Fruit fly (Drosophila melanogaster) whole organism, larva: Measurements from ENCODE around the gene Ibf1.

Source experiments
- noc ChIP-seq: fragments of 200-800 bp; sonication (Bioruptor generic); optimal IDR thresholded peaks from 3 replicates; lab custom pipeline; 2019; ENCODE audit warnings: missing biosample characterization, mild to moderate bottlenecking, missing genetic modification characterization, moderate library complexity

Ibf1 gene

DNA sequence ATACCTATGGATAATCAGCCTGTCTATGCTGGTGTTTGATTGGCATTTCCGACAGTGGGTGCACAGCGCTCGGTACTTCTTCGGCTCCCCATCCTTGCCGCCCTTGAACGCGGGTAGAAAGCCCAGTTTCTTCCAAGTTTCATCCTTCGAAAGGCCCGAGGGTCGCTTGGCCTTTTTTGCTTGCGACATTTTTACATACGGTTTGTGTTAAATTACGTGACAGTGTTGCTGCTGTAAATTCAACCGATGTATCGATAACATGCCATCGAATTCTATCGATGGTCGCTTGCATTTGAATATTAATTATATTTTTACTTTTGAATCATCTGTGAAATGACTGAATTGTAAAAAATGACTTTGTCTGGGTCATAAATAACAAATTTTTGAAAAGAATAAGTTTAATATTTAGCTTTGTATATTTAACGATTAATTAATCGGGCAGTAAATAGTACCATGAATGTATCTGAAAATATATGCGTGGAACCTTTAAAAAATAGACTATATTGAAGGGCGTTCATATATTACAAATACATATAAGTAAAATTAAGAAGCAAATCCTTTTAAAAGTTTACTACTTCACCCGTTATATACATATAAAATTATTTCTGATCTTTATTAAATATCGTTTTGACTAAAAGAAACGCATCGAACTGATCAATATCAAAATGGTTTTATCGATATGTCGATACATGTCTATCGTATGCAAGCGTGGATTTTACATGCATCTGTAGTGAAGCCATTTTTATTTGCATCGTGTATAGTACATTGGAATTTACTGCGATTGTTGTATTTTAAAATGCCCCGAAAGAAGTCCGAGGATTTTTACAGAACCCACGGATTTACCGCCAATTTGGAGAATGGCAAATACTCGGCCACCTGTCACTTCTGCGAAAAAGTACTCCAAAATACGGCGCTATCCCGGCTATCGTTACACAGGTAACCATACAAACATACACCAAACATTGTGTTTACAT lies at the start of gene Ibf1, which contains the start of gene Ibf2:
Gene Ibf1 (plus strand): TSS at position 713 of the 974 bp plus-strand sequence.
Gene Ibf2 (minus strand): TSS at position 250 of the 974 bp plus-strand sequence.
- TF ChIP-seq noc (tag; lab: Kevin White, UChicago): no peak

DNA sequence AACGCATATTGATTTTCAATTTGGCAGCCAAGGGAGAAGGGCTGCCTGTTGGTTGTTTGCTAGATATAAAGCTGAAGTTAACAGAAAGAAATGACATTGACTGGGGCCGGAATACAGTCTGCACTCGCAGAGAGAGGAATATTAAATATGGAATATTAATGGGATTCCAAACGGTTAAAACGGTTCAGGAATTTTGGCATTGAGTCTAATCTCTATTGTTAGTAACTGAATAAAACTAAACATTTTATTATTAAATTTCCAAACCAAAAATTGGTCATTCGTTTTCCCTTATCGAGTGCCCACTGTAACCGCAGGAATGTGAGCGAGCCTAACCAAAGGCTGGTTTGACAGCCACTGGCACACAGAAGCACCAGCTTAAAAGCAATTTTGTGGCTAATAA lies 45.7 kb upstream of the Ibf1 start:
- no peak for TF ChIP-seq noc (tag; lab: Kevin White, UChicago)

DNA sequence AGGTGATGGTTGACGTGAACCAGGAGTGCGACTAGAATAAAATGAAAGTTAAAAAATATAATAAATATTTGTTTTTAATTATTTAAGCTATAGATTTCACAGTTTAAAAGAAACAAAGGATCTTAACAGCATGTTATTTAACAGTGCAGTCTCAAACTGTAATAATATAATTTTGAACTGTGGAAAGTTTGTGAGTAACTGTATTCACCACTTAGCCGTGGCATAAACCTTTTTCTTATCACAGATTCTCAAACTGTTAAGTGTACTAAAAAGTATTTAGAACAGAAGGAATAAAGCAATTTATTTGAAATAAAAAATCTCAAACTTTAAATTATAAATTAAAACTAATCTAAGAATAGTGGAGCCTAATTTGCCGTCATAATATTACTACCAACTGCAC lies 44.5 kb upstream of the Ibf1 start:
- TF ChIP-seq noc (tag; lab: Kevin White, UChicago): no peak

DNA sequence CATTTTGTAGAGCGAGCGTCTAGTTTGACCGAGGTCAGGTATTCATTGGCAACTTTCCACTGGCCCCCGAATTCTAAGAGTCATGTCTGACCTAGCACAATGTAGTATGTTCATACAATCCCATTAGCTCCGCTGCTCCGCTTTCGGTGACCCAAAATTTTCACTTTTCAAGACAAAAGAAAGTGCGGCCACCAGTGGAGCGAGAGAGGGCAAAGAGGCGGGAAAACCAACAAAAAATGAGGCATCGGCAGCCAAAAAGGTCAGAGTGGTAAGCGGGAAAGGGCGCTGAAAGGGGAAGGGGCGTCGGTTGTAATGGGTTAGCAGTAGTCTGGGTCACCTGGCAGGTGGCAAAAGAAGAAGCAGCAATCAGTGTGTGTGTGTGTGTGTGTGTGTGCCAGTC lies 43.2 kb upstream of the Ibf1 start:
- TF ChIP-seq noc (tag; lab: Kevin White, UChicago): no peak

DNA sequence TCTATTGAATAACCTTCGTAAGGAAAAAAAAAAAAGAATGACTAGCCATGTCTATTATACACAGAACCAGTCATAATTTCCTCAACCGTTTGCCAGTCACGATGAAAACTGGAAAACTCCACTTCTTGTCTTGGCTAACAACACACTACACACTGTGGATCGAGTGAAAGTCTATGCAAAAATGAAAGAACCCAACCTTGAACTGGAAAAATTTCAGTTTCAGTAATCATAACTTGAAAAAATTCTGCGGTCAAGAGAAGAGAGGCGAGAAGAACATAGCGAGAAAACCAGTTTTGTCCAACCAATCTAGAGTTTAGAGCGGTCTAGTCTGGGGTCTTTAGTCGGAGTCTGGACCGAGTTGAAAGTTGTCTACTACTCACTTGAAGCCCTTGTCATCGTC lies 41.2 kb upstream of the Ibf1 start:
- TF ChIP-seq noc (tag; lab: Kevin White, UChicago): no peak

DNA sequence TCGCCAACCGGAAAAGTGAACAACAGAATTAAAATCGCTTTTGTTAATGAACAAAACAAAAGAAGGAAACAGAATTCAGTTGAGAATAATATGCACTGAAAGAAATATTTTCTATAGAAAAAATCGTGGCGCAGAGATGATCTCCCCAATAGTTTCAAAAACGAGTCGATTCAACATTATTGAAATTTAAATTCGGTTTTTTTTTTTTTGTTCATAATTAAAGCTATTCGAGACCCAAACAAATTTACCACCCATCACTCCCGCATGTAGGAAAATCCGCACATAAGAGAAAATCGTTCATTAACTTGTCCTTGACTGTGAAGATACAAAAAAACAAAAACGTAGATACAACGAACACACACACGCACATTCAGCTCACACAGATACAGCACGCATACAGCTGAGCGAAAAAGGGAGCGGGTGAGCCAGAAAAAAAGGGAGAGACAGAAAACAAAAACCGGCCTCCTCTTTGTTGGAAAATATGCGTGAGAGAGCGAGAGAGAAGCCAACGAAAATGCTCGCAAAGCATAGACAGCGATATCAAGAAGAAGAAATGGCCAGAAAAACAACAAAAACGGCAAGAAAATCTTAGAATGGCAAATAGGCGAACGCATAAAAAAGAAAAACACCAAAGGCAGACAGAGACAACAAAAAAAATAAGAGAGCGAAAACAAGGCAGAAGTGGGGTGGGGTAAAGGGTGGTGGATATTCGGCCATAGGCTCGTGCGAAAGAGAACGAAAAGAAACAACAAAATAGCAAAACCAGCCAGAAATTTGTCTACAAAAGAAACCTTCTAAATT lies 38.5 kb upstream of the Ibf1 start:
- TF ChIP-seq noc (tag; lab: Kevin White, UChicago): peak; percentile 11

DNA sequence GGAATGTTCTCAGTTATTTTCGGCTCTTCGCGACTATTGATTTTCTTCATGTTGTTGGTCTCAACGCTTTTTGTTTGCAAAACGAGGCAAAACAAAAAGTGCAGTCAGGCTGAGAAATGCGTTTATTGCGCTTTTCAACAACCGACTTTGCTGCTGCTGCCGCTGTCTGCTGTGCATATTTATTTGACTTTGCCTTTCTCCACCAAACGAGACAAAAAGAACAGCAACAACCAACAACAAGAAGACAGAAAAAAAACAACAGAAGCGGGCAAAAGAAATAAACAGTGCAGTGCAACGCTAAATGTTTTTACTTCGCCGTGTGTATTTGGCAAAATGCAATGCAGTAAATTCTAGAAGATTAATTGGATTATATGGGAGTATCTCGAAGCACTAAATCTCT lies 36.4 kb upstream of the Ibf1 start:
- no peak for TF ChIP-seq noc (tag; lab: Kevin White, UChicago)

DNA sequence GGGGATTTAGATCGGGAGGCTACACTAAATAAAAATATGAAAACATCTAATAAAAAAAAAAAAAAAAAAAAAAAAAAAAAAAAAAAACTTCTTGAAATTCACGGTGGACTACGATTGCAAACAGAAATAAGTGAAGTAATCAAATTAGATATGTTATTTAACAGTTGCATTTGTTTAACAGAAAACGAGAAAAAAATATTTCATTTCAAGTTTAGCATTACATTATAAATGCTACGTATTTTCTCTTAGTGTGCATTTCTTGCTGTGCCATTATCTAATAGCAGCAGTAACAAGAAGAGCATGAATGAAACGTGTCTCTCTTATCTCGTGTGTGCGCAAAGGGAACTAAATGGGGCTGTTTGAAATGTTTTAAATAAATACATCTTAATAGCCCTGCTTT lies 34.0 kb upstream of the Ibf1 start:
- no peak for TF ChIP-seq noc (tag; lab: Kevin White, UChicago)

DNA sequence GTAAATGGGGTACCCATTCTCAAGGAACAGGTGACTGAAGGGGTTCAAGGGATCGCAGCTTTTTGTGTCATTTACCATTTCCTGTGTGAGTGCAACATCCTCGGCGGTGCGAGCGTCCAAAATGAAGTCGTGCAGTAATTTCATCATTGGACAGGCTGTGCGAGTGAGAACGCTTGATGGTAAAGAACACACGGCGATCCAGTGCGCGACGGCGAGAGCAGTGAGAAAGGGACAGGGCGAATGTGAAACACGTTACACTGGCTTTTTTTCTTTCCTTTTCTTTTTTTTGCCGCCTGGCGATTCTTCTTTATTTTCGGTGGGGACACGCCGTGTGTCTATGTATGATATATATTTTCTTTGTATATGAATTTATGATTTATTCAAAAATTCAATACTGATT lies 32.6 kb upstream of the Ibf1 start:
- no peak for TF ChIP-seq noc (tag; lab: Kevin White, UChicago)

DNA sequence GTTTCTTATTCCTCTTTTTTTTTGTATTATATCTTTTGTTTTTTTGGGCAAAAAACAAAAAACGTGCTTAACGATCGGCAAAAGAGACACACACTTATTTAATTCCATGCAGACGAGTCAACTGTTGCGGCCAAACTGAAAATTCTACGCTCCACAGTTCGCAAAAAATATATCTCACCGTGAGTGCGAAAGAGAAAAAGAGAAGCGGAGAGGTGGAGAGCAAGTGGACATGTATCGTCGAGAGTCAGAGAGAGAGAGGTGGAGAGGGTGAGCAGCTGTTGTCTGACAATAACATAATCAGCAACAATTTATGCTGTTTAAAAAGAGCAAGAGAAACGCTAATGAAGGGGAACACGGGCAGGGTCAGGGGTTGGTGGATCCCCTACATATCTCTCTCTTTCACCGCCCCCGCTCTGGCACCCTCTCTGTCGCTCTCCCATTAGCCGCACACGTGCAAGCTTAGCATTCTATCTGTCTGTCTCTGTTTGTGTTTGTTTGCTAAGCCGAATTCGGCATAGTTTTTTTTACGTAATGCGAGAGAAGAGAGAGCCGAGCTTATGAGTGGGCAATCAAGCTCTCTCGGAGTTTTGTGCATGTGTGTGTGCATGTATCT lies 32.0 kb upstream of the Ibf1 start:
- no peak for TF ChIP-seq noc (tag; lab: Kevin White, UChicago)

DNA sequence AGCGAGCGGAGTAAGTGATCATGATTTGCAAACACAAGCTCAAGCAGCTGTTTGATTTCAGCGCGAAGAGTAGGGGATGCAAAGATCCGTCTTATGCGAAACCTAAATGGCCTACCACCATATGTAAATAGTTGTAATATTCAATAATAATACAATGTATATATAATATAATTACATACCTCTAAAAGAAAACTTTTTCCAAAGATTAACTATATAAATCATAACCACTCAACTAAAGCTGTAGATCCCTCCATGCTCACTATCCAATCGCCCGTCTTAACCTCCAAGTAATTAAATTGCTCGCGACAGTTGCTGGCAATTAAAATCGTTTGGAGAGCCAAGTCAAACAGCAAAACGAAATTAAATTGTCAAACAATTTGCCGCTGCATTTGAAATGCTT lies 31.4 kb upstream of the Ibf1 start:
- peak; percentile 91 for TF ChIP-seq noc (tag; lab: Kevin White, UChicago)

DNA sequence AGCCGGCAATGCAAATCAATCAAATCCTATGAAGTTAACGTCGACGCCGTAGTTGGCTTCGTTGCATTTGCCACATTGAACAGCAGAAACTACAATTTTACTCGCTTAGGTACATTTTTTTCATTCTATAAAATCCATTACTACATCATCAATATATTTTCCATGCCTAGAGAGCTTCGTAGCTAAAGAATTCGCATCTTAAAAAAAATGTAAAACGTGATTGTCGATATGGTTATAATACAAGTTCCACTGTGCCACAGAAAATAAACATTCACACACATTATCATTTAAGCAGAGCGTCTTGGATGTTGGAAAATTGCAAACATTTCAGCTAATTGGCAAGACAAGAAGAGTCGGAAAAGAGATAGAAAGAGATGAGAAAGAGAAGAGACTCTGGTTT lies 30.8 kb upstream of the Ibf1 start:
- no peak for TF ChIP-seq noc (tag; lab: Kevin White, UChicago)

DNA sequence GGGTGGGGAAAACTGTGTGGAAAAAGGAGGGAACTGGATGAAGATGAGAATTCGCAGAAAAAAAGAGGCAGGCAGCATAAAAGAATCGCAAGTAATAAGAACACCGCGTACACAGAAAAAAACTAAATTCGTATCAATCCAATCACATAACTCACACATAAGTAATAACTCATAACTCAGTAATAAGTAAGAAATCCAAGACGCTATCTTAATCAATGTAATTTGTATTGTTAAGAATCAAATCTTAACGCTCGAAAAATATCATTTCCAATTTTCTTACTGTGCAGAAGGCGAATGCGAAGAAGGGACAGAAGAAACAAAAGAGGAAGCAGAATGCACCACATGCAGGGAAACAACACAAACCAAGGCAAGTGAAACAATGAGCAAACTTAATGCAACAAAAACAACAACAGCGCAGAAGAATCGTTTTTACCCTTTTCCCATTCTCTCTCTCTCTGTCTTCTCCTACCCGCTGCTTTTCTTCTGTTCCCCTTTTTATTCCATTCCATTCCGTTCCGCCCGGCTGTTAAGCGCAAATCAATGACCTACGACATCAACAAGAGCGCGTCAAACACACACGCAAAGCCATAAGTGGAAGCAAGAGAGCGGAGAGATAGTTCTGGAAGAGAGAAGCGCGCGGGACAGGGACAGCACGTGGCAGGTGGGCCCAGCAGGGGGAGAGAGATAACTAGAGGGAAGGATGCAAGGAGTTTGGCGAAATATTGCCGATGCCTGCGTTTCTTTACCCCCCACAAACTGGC lies 29.5 kb upstream of the Ibf1 start:
- peak; percentile 33 for TF ChIP-seq noc (tag; lab: Kevin White, UChicago)

DNA sequence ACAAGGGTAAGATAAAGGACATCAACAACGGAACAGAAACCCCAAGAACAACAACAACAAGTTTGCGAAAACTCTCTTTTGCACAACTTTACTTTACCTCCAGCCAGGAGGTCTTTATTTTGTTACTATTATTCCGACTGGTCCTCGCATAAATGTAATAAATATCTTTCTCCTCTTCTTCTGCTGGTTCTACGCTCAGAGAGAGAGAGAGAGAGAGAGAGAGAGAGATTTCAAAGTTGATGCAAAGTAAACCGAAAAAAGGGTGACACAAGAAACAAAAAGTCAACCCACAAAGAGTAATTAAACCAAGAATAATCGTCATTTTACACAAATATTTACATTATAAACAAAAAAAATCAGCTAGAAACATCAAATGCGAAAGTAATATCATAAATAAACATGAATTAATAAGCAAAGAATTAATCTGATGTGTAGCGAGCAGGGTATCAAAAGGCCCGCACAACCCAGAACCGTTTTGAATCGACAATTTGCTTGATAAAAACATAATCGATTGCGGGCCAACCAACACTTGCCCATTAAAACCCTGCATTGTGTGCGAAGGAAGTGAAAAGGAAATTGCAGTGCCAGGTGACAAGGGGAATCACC lies 28.7 kb upstream of the Ibf1 start:
- no peak for TF ChIP-seq noc (tag; lab: Kevin White, UChicago)

DNA sequence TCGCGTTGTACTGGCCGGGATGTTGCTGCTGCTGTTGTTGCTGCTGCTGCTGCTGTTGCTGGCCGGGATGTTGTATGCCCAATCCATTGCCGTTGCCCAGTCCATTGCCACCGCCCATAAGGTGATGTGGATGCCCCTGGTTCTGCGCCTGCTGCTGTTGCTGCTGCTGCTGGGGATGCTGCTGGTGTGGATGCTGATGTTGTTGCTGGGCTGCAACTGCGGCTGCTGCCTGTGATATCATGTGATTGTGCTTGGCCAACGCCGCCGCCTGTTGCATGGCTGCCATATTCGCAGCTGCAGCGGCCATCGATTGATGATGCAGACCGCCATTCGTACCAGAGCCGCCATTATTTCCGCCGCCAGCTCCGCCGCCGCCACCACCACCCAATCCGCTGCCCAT lies 26.4 kb upstream of the Ibf1 start:
- no peak for TF ChIP-seq noc (tag; lab: Kevin White, UChicago)
